Fruit fly (Drosophila melanogaster): ENCODE data around the gene Nfs1.
A peak's percentile ranks its signal among the peaks of the same experiment; 100 is the strongest.

Nfs1 gene

DNA sequence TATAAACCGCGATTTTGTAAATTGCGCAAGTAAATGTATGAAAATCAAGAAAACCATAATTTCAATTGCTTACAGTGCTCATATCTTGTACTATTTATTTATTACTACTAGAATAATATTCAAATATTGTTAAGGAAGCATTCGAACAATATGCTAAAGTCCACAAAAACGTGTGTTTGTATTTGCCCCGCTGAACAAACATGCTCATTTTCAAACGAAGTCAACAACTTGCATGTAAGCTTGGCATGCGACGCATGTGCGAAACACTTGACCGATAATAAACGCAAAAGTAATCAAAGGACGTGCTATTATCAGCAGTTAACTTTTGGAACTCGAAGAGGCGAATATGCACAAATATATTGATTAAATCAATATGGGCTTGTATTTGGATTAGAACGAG is 21.7 kb downstream of the Nfs1 start (continued):
- peak; percentile 42 for TF ChIP-seq Hand (GFP tag; optimal IDR thresholded peaks at IDR 0.05)
- TF ChIP-seq Hr39 (optimal IDR thresholded peaks at IDR 0.05) = no peak
- TF ChIP-seq BEAF-32 (GFP tag; optimal IDR thresholded peaks at IDR 0.05) = no peak
- TF ChIP-seq emc (GFP tag; optimal IDR thresholded peaks at IDR 0.05) = no peak
- peak; percentile 31 for TF ChIP-seq kni (GFP tag; optimal IDR thresholded peaks at IDR 0.05)
- peak; percentile 68 for TF ChIP-seq Dek (tag; optimal IDR thresholded peaks at IDR 0.05)
- TF ChIP-seq onecut (GFP tag; IDR thresholded peaks at IDR 0.05) = no peak; the same call in 1 of the 2 replicates
- TF ChIP-seq CG14710 (tag; optimal IDR thresholded peaks at IDR 0.05) = peak; percentile 63
- TF ChIP-seq trh (GFP tag; optimal IDR thresholded peaks at IDR 0.05) = peak; percentile 65
- TF ChIP-seq CG14965 (GFP tag; optimal IDR thresholded peaks at IDR 0.05; ENCODE audit: borderline replicate concordance) = peak; percentile 7
- peak; percentile 4 for TF ChIP-seq Sry-δ (GFP tag; optimal IDR thresholded peaks at IDR 0.05)
- TF ChIP-seq eve (GFP tag; optimal IDR thresholded peaks at IDR 0.05) = no peak
- no peak for TF ChIP-seq Chrac-16 (GFP tag; optimal IDR thresholded peaks at IDR 0.05)
- no peak for TF ChIP-seq dan (GFP tag; IDR thresholded peaks at IDR 0.05)
- TF ChIP-seq grau (tag; optimal IDR thresholded peaks at IDR 0.05) = peak; percentile 60
- no peak for TF ChIP-seq ftz-f1 (GFP tag; optimal IDR thresholded peaks at IDR 0.05)
- TF ChIP-seq CG10366 (GFP tag; IDR thresholded peaks at IDR 0.05) = no peak
- TF ChIP-seq HmgZ (tag; optimal IDR thresholded peaks at IDR 0.05) = peak; percentile 60
- peak; percentile 8 for TF ChIP-seq ac (GFP tag; optimal IDR thresholded peaks at IDR 0.05)
- no peak for TF ChIP-seq Dll (GFP tag; IDR thresholded peaks at IDR 0.05; ENCODE audit: partially characterized antibody)
- TF ChIP-seq sim (GFP tag; IDR thresholded peaks at IDR 0.05) = no peak
- peak; percentile 54 for TF ChIP-seq CG11398 (GFP tag; optimal IDR thresholded peaks at IDR 0.05)
- peak; percentile 91 for TF ChIP-seq CG7987 (GFP tag; optimal IDR thresholded peaks at IDR 0.05)
- peak; percentile 6 for TF ChIP-seq NC2α (GFP tag; optimal IDR thresholded peaks at IDR 0.05)
- TF ChIP-seq CG6175 (GFP tag; IDR thresholded peaks at IDR 0.05) = no peak
- 0 out of 2 replicates have a peak, but pooled peaks have one; percentile 19 for TF ChIP-seq Awh (GFP tag; IDR thresholded peaks at IDR 0.05)
- peak; percentile 73 for TF ChIP-seq gem (tag; optimal IDR thresholded peaks at IDR 0.05)
- peak; percentile 89 for TF ChIP-seq lab (GFP tag; optimal IDR thresholded peaks at IDR 0.05)
- TF ChIP-seq Kr (GFP tag; optimal IDR thresholded peaks at IDR 0.05) = no peak
- TF ChIP-seq CG10654 (GFP tag; optimal IDR thresholded peaks at IDR 0.05) = peak; percentile 23
- no peak for TF ChIP-seq klu (GFP tag; IDR thresholded peaks at IDR 0.05)
- TF ChIP-seq Dbx (GFP tag; IDR thresholded peaks at IDR 0.05) = peak; percentile 58; the same call in 1 of the 3 replicates
- TF ChIP-seq Usf (GFP tag; optimal IDR thresholded peaks at IDR 0.05) = no peak
- no peak for TF ChIP-seq zen (tag; optimal IDR thresholded peaks at IDR 0.05)
- TF ChIP-seq CG6765 (GFP tag; optimal IDR thresholded peaks at IDR 0.05) = no peak
- no peak for TF ChIP-seq CG16813 (GFP tag; IDR thresholded peaks at IDR 0.05; ENCODE audit: partially characterized antibody)
- TF ChIP-seq CG1602 (GFP tag; optimal IDR thresholded peaks at IDR 0.05) = peak; percentile 22
- TF ChIP-seq CG17612 (GFP tag; IDR thresholded peaks at IDR 0.05) = no peak
- no peak for TF ChIP-seq Hmx (GFP tag; optimal IDR thresholded peaks at IDR 0.05)
- TF ChIP-seq CG6654 (GFP tag; optimal IDR thresholded peaks at IDR 0.05) = no peak
- no peak for TF ChIP-seq gsb (GFP tag; IDR thresholded peaks at IDR 0.05)
- TF ChIP-seq Side (GFP tag; optimal IDR thresholded peaks at IDR 0.05) = no peak
- TF ChIP-seq CG31441 (GFP tag; IDR thresholded peaks at IDR 0.05) = no peak; the same call in 1 of the 2 replicates
- no peak for TF ChIP-seq da (GFP tag; optimal IDR thresholded peaks at IDR 0.05)
- peak; percentile 47; the same call in 2 of the 3 replicates for TF ChIP-seq dysf (GFP tag; IDR thresholded peaks at IDR 0.05)
- TF ChIP-seq CG7839 (tag; optimal IDR thresholded peaks at IDR 0.05) = peak; percentile 29
- TF ChIP-seq CG16815 (GFP tag; optimal IDR thresholded peaks at IDR 0.05) = no peak
- no peak for TF ChIP-seq CG2889 (GFP tag; IDR thresholded peaks at IDR 0.05)
- TF ChIP-seq CG13894 (tag; optimal IDR thresholded peaks at IDR 0.05) = no peak
- TF ChIP-seq CG4424 (GFP tag; optimal IDR thresholded peaks at IDR 0.05) = no peak
- no peak for TF ChIP-seq corto (GFP tag; optimal IDR thresholded peaks at IDR 0.05)
- peak; percentile 76 for TF ChIP-seq CG18619 (GFP tag; optimal IDR thresholded peaks at IDR 0.05)

Measured in whole organism, embryonic.